Fruit fly (Drosophila melanogaster): Measurements from ENCODE around the gene GABA-B-R1.
A peak's percentile ranks its signal among the peaks of the same experiment; 100 is the strongest.

GABA-B-R1 gene

DNA sequence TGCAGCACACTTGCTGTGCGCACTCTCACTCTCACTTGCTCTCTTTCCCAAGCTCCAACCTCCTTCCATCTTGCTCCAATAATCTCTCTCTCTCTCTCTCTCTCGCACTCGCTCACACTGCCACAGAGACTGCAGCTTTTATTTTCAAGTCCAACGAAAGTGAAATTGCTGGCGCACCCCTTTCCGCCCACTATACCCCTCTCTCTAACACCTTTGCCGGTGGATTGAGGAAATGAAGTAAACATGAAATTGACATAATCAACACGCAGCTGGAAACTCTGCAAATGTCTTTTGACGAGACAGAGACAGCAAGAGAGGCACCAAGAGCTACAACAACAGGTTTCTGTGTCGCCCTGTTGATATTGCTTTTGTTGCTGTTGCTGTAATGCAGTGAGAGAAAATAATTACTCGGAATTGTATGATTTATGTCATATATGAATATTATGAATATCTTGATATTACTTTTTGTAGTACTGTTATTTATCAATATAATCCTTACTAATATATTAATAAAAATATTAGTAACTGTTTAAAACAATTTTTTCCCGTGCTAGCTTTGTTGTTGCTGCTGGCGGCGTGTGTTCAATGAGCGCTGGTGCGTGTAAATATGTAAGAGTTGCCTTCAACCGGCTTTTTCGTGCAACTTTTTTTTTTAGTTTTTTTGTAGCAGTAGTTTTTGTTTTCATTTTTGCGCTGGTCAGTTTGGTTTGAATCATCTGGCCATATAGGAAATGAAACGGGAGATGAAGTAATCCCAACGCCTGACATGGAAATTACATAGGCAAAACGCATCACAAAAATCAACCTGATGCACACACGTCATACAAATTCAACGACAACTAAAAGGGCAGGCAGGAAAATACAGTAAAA, 20.3 kb upstream of the GABA-B-R1 start (continued):
- TF ChIP-seq CG9932 (GFP tag; IDR thresholded peaks at IDR 0.05) (peak; percentile 75), ssp (GFP tag; IDR thresholded peaks at IDR 0.05) (peak; percentile 86), CG9817 (tag; optimal IDR thresholded peaks at IDR 0.05) (peak; percentile 73), Ravus (GFP tag; IDR thresholded peaks at IDR 0.05) (peak; percentile 68), E2f2 (GFP tag; IDR thresholded peaks at IDR 0.05) (peak; percentile 75), danr (GFP tag; IDR thresholded peaks at IDR 0.05) (peak; percentile 84; the same call in 1 of the 2 replicates), Ets97D (GFP tag; optimal IDR thresholded peaks at IDR 0.05) (no peak), ab (GFP tag; optimal IDR thresholded peaks at IDR 0.05) (peak; percentile 26), aop (GFP tag; IDR thresholded peaks at IDR 0.05) (peak; percentile 71; the same call in 1 of the 2 replicates), CG17612 (GFP tag; IDR thresholded peaks at IDR 0.05) (peak; percentile 68), CG15269 (tag; optimal IDR thresholded peaks at IDR 0.05) (peak; percentile 94), Aef1 (GFP tag; IDR thresholded peaks at IDR 0.05) (peak; percentile 96), Dek (tag; optimal IDR thresholded peaks at IDR 0.05) (peak; percentile 87), MTF-1 (GFP tag; optimal IDR thresholded peaks at IDR 0.05; ENCODE audit: borderline replicate concordance) (peak; percentile 77), bowl (GFP tag; IDR thresholded peaks at IDR 0.05) (peak; percentile 84), gt (GFP tag; IDR thresholded peaks at IDR 0.05) (peak; percentile 65), CG15696 (tag; optimal IDR thresholded peaks at IDR 0.05) (peak; percentile 55), caup (GFP tag; optimal IDR thresholded peaks at IDR 0.05; ENCODE audit: severe bottlenecking) (peak; percentile 83), CG17829 (tag; optimal IDR thresholded peaks at IDR 0.05) (peak; percentile 95), CG3847 (GFP tag; IDR thresholded peaks at IDR 0.05) (peak; percentile 78), CG18476 (GFP tag; optimal IDR thresholded peaks at IDR 0.05) (peak; percentile 78), onecut (GFP tag; IDR thresholded peaks at IDR 0.05) (peak; percentile 73), mam (GFP tag; optimal IDR thresholded peaks at IDR 0.05) (no peak), HLH54F (GFP tag; optimal IDR thresholded peaks at IDR 0.05) (no peak), Dip2 (GFP tag; IDR thresholded peaks at IDR 0.05) (no peak), ems (GFP tag; optimal IDR thresholded peaks at IDR 0.05) (peak; percentile 1), CG6791 (GFP tag; IDR thresholded peaks at IDR 0.05; ENCODE audit: partially characterized antibody) (0 out of 3 replicates have a peak, but pooled peaks have one; percentile 31), CG17361 (GFP tag; IDR thresholded peaks at IDR 0.05) (peak; percentile 91), kah (GFP tag; optimal IDR thresholded peaks at IDR 0.05) (peak; percentile 91), CG2120 (GFP tag; optimal IDR thresholded peaks at IDR 0.05) (peak; percentile 61), chm (GFP tag; IDR thresholded peaks at IDR 0.05) (peak; percentile 75), sqz (GFP tag; optimal IDR thresholded peaks at IDR 0.05) (peak; percentile 74), Drgx (GFP tag; IDR thresholded peaks at IDR 0.05) (peak; percentile 94), eyg (GFP tag; optimal IDR thresholded peaks at IDR 0.05) (no peak), trh (GFP tag; optimal IDR thresholded peaks at IDR 0.05) (peak; percentile 77), CG3281 (GFP tag; optimal IDR thresholded peaks at IDR 0.05) (peak; percentile 71), CG11696 (GFP tag; IDR thresholded peaks at IDR 0.05) (peak; percentile 82), E2f1 (GFP tag; IDR thresholded peaks at IDR 0.05) (peak; percentile 93), YL-1 (GFP tag; optimal IDR thresholded peaks at IDR 0.05) (no peak), Ssrp (tag; optimal IDR thresholded peaks at IDR 0.05) (peak; percentile 96), Fer2 (tag; optimal IDR thresholded peaks at IDR 0.05) (peak; percentile 51), luna (GFP tag; optimal IDR thresholded peaks at IDR 0.05) (no peak), Chrac-16 (GFP tag; optimal IDR thresholded peaks at IDR 0.05) (peak; percentile 83), Doc2 (GFP tag; IDR thresholded peaks at IDR 0.05) (no peak), CG14014 (GFP tag; IDR thresholded peaks at IDR 0.05) (peak; percentile 85), al (GFP tag; IDR thresholded peaks at IDR 0.05) (peak; percentile 84), Dref (GFP tag; IDR thresholded peaks at IDR 0.05) (no peak), Dip3 (GFP tag; optimal IDR thresholded peaks at IDR 0.05) (no peak), ham (GFP tag; IDR thresholded peaks at IDR 0.05) (peak; percentile 44), lmd (GFP tag; IDR thresholded peaks at IDR 0.05) (peak; percentile 89)
